Fruit fly (Drosophila melanogaster) whole organism, wandering third instar larva: ENCODE results near the gene DCP2.

ENCODE experiments used
- Hr78 ChIP-seq: fragments of >200 bp; optimal IDR thresholded peaks from 2 replicates; lab custom pipeline; 2017; ENCODE audit warnings: missing biosample characterization, missing genetic modification characterization
- Hr83 ChIP-seq: fragments of 200-300 bp; sonication (Bioruptor generic); optimal IDR thresholded peaks from 2 replicates; lab custom pipeline; 2016; ENCODE audit warnings: missing biosample characterization, mild to moderate bottlenecking, missing genetic modification characterization, moderate library complexity; ENCODE audit not compliant: poor library complexity, severe bottlenecking
- Myc ChIP-seq: fragments of >200 bp; optimal IDR thresholded peaks from 2 replicates; lab custom pipeline; 2017
- Sp1 ChIP-seq: fragments of 200-800 bp; sonication (Bioruptor generic); optimal IDR thresholded peaks from 3 replicates; lab custom pipeline; 2019; ENCODE audit warnings: missing biosample characterization, mild to moderate bottlenecking, missing genetic modification characterization, moderate library complexity
- br ChIP-seq: fragments of 200-800 bp; sonication (Bioruptor generic); optimal IDR thresholded peaks from 2 replicates; lab custom pipeline; 2016; ENCODE audit warnings: missing biosample characterization, missing genetic modification characterization
- brk ChIP-seq: fragments of 200-800 bp; sonication (Bioruptor generic); optimal IDR thresholded peaks from 2 replicates; lab custom pipeline; 2016; ENCODE audit warnings: missing biosample characterization, mild to moderate bottlenecking, missing genetic modification characterization
- fru ChIP-seq: fragments of 200-800 bp; sonication (Bioruptor generic); optimal IDR thresholded peaks from 3 replicates; lab custom pipeline; 2016; ENCODE audit warnings: missing biosample characterization, mild to moderate bottlenecking, missing genetic modification characterization
- h ChIP-seq: fragments of 200-800 bp; sonication (Bioruptor generic); optimal IDR thresholded peaks from 3 replicates; lab custom pipeline; 2016; ENCODE audit warnings: missing biosample characterization, mild to moderate bottlenecking, missing genetic modification characterization
- pan ChIP-seq: fragments of >200 bp; optimal IDR thresholded peaks from 2 replicates; lab custom pipeline; 2017
- sage ChIP-seq: fragments of 200-800 bp; sonication (Bioruptor generic); optimal IDR thresholded peaks from 2 replicates; lab custom pipeline; 2016; ENCODE audit warnings: missing biosample characterization, mild to moderate bottlenecking, missing genetic modification characterization
- usp ChIP-seq: fragments of >200 bp; optimal IDR thresholded peaks from 2 replicates; lab custom pipeline; 2017; ENCODE audit warnings: missing biosample characterization, missing genetic modification characterization

DNA sequence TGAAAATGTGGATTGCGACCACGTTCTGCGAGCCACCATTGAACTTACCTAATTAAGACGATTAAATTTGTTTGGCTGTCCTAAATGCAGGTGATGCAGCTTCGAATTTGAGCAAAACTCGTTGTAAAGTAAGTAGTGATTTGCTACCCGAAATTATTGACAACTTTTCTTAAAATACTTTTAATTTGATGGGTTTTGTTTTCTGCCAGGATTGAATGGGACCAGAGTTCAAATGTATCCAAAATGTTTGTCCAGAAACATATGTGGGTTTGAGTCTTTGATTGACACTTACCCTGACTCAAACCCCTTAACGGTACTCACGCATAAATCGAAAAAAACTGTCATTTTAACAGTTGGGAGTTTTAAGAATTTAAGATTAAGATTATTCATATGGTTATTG lies 11.0 kb upstream of the DCP2 start, which contains the start of gene CG15715:
- TF ChIP-seq Myc (lab: Kevin White, UChicago) (no peak), pan (lab: Kevin White, UChicago) (no peak), Hr78 (no peak), usp (GFP tag; lab: Kevin White, UChicago) (no peak), br (GFP tag; lab: Kevin White, UChicago) (no peak), fru (no peak), Sp1 (GFP tag; lab: Kevin White, UChicago) (no peak), h (GFP tag; lab: Kevin White, UChicago) (no peak), brk (GFP tag; lab: Kevin White, UChicago) (no peak), Hr83 (GFP tag; lab: Kevin White, UChicago) (no peak), sage (GFP tag; lab: Kevin White, UChicago) (no peak)
